Fruit fly (Drosophila melanogaster) whole organism, wandering third instar larva: Measurements from ENCODE around the gene CG9902.

Source experiments
- HLH106 ChIP-seq: fragments of 200-800 bp; optimal IDR thresholded peaks from 3 replicates; lab custom pipeline; 2019; ENCODE audit warnings: missing biosample characterization, mild to moderate bottlenecking, missing genetic modification characterization, moderate library complexity
- OdsH ChIP-seq: fragments of 200-800 bp; sonication (Bioruptor generic); optimal IDR thresholded peaks from 2 replicates; lab custom pipeline; 2016; ENCODE audit warnings: missing biosample characterization, mild to moderate bottlenecking, missing genetic modification characterization

DNA sequence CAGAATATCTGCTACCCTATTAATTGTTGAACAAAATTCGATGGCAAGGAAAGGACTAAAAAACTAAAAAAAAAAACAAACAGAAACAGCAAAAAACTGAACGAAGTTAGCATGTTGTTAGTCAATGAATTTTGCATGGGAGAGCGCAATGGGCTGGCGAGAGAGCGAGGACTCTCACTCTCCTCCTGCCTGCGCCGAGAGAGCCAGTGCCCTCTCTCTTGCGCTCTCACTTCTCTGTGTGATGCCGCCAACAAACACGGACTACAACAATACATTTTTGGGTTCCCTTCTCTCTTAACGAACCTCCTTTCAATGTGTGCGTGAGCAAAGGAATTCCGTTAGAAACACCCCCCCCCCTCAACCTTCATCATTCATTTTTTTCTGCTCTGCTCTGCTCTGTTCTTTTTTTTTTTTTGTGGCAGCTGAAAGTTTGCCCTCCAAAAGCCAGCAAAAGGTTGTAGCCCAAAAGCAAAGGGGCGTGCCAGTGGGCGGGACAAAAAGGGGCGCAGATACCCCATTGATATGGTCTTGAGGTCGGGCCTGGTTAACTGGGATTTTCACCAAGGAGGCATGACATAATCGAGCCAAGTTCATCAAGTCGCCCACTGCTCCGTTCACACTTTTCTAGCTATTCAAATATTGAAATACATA is 21.1 kb downstream of the CG9902 start:
- TF ChIP-seq HLH106: no peak
- no peak for TF ChIP-seq OdsH (GFP tag; lab: Kevin White, UChicago)
